Worm (Caenorhabditis elegans) whole organism, early embryonic: ENCODE data around the gene Y47D7A.17.

Experiments
- aly-1 ChIP-seq: sonication (generic microtip); optimal IDR thresholded peaks from 2 replicates; lab custom pipeline; 2016; ENCODE audit warnings: missing genetic modification characterization, missing compliant biosample characterization
- scrt-1 ChIP-seq: fragments of 200-800 bp; sonication (Bioruptor generic); IDR thresholded peaks from 2 replicates; pipeline ENCODE4 v1.3.6; 2022; ENCODE audit warnings: missing genetic modification characterization, missing compliant biosample characterization
- sea-1 ChIP-seq: fragments of 200-800 bp; sonication (Bioruptor generic); conservative IDR thresholded peaks from 2 replicates; pipeline ENCODE4 v1.3.6; 2022; ENCODE audit warnings: missing genetic modification characterization, missing compliant biosample characterization
- tbx-11 ChIP-seq: fragments of 200-800 bp; sonication (Bioruptor generic); IDR thresholded peaks from 2 replicates; pipeline ENCODE4 v1.3.6; 2022; ENCODE audit warnings: missing genetic modification characterization, missing compliant biosample characterization

- no peak for TF ChIP-seq tbx-11 (GFP tag; lab: Robert Waterston, UW)
- TF ChIP-seq aly-1 = no peak
- TF ChIP-seq sea-1 (GFP tag; lab: Robert Waterston, UW) = no peak
- no peak for TF ChIP-seq scrt-1 (GFP tag; lab: Robert Waterston, UW)
These were observed 971 bp downstream of the Y47D7A.17 start, which contains the start of gene Y47D7A.3 for ce11 chrV:4410643-4411042.
